Fruit fly (Drosophila melanogaster) whole organism, embryonic: Measurements from ENCODE around the gene CG4009.

Source experiments
- Abd-B ChIP-seq: fragments of 200-800 bp; sonication (Bioruptor generic); optimal IDR thresholded peaks from 2 replicates; lab custom pipeline; 2018; ENCODE audit warnings: missing biosample characterization, mild to moderate bottlenecking, missing genetic modification characterization, moderate library complexity
- Antp ChIP-seq: fragments of 200-800 bp; sonication (Bioruptor generic); optimal IDR thresholded peaks from 3 replicates; lab custom pipeline; 2016; ENCODE audit warnings: missing biosample characterization, missing genetic modification characterization
- BtbVII ChIP-seq: fragments of 200-800 bp; sonication (Bioruptor generic); optimal IDR thresholded peaks from 3 replicates; lab custom pipeline; 2017; ENCODE audit warnings: missing biosample characterization, mild to moderate bottlenecking, missing genetic modification characterization
- CG10321 ChIP-seq: fragments of 200-800 bp; sonication (Bioruptor generic); IDR thresholded peaks from 2 replicates; pipeline ENCODE4 v1.3.6; 2022; ENCODE audit warnings: missing biosample characterization, missing genetic modification characterization
- CG10959 ChIP-seq: fragments of 200-800 bp; sonication (Bioruptor generic); IDR thresholded peaks from 2 replicates; pipeline ENCODE4 v1.3.6; 2022; ENCODE audit warnings: missing biosample characterization, missing genetic modification characterization
- CG11093 ChIP-seq: fragments of 200-800 bp; sonication (Bioruptor generic); IDR thresholded peaks from 3 replicates; pipeline ENCODE4 v1.3.6; 2022; ENCODE audit warnings: missing biosample characterization, missing genetic modification characterization
- CG11398 ChIP-seq: fragments of 200-800 bp; sonication (Bioruptor generic); optimal IDR thresholded peaks from 2 replicates; lab custom pipeline; 2016; ENCODE audit warnings: missing biosample characterization, missing genetic modification characterization
- CG12071 ChIP-seq: fragments of 200-800 bp; sonication (Bioruptor generic); optimal IDR thresholded peaks from 3 replicates; lab custom pipeline; 2018; ENCODE audit warnings: missing biosample characterization, mild to moderate bottlenecking, missing genetic modification characterization
- CG12155 ChIP-seq: fragments of 200-800 bp; sonication (Bioruptor generic); optimal IDR thresholded peaks from 3 replicates; lab custom pipeline; 2016; ENCODE audit warnings: missing biosample characterization, missing genetic modification characterization
- CG15479 ChIP-seq: fragments of 200-800 bp; sonication (Bioruptor generic); optimal IDR thresholded peaks from 3 replicates; lab custom pipeline; 2019; ENCODE audit warnings: missing biosample characterization, mild to moderate bottlenecking, missing genetic modification characterization, moderate library complexity
- CG15601 ChIP-seq: fragments of 200-800 bp; sonication (Bioruptor generic); optimal IDR thresholded peaks from 3 replicates; lab custom pipeline; 2019; ENCODE audit warnings: missing biosample characterization, mild to moderate bottlenecking, missing genetic modification characterization, moderate library complexity
- CG1792 ChIP-seq: fragments of 200-800 bp; sonication (Bioruptor generic); optimal IDR thresholded peaks from 2 replicates; lab custom pipeline; 2016; ENCODE audit warnings: missing biosample characterization, missing genetic modification characterization
- CG18476 ChIP-seq: fragments of 200-800 bp; sonication (Bioruptor generic); optimal IDR thresholded peaks from 2 replicates; lab custom pipeline; 2016; ENCODE audit warnings: missing biosample characterization, mild to moderate bottlenecking, missing genetic modification characterization
- CG31441 ChIP-seq: fragments of 200-800 bp; sonication (Bioruptor generic); IDR thresholded peaks from 2 replicates; pipeline ENCODE4 v1.3.6; 2022; ENCODE audit warnings: missing biosample characterization, missing genetic modification characterization
- CG32772 ChIP-seq: fragments of 200-800 bp; sonication (Bioruptor generic); IDR thresholded peaks from 2 replicates; pipeline ENCODE4 v1.3.6; 2022; ENCODE audit warnings: missing biosample characterization, missing genetic modification characterization
- CG6272 ChIP-seq: fragments of 200-800 bp; sonication (Bioruptor generic); IDR thresholded peaks from 2 replicates; pipeline ENCODE4 v1.3.6; 2022; ENCODE audit warnings: missing biosample characterization, missing genetic modification characterization
- CG8089 ChIP-seq: fragments of 200-800 bp; sonication (Bioruptor generic); optimal IDR thresholded peaks from 3 replicates; lab custom pipeline; 2016; ENCODE audit warnings: missing biosample characterization, missing genetic modification characterization
- Dbx ChIP-seq: fragments of 200-800 bp; sonication (Bioruptor generic); IDR thresholded peaks from 3 replicates; pipeline ENCODE4 v1.3.6; 2022; ENCODE audit warnings: missing biosample characterization, missing genetic modification characterization
- Dip2 ChIP-seq: fragments of 200-800 bp; sonication (Bioruptor generic); IDR thresholded peaks from 2 replicates; pipeline ENCODE4 v1.3.6; 2022; ENCODE audit warnings: missing biosample characterization, missing genetic modification characterization
- Doc3 ChIP-seq: fragments of 200-800 bp; sonication (Bioruptor generic); IDR thresholded peaks from 3 replicates; pipeline ENCODE4 v1.3.6; 2022; ENCODE audit warnings: missing biosample characterization, missing genetic modification characterization; ENCODE audit not compliant: partially characterized antibody
- Eip74EF ChIP-seq, 2 experiments: fragments of 200-800 bp in 1 of 2; fragments of >200 bp in 1 of 2; sonication (Bioruptor generic) in 1 of 2; optimal IDR thresholded peaks; 2 replicates each; lab custom pipeline; 2017 to 2019; ENCODE audit warnings: missing biosample characterization in 2 of 2, missing genetic modification characterization in 2 of 2, mild to moderate bottlenecking in 1 of 2, moderate library complexity in 1 of 2
- Fer1 ChIP-seq: fragments of 200-800 bp; sonication (Bioruptor generic); optimal IDR thresholded peaks from 2 replicates; lab custom pipeline; 2017; ENCODE audit warnings: missing biosample characterization, mild to moderate bottlenecking, missing genetic modification characterization
- Gsc ChIP-seq: fragments of 200-800 bp; sonication (Bioruptor generic); IDR thresholded peaks from 2 replicates; pipeline ENCODE4 v1.3.6; 2022; ENCODE audit warnings: missing biosample characterization, missing genetic modification characterization
- HLH3B ChIP-seq: fragments of 200-800 bp; sonication (Bioruptor generic); IDR thresholded peaks from 2 replicates; pipeline ENCODE4 v1.3.6; 2022; ENCODE audit warnings: missing biosample characterization, missing genetic modification characterization
- HLHmδ ChIP-seq: fragments of 200-800 bp; sonication (Bioruptor generic); optimal IDR thresholded peaks from 2 replicates; lab custom pipeline; 2018; ENCODE audit warnings: missing biosample characterization, mild to moderate bottlenecking, missing genetic modification characterization, moderate library complexity
- Hr39 ChIP-seq: fragments of >200 bp; optimal IDR thresholded peaks from 2 replicates; lab custom pipeline; 2017
- Kr ChIP-seq: fragments of 200-800 bp; sonication (Bioruptor generic); optimal IDR thresholded peaks from 2 replicates; lab custom pipeline; 2017; ENCODE audit warnings: missing biosample characterization, mild to moderate bottlenecking, missing genetic modification characterization
- MBD-R2 ChIP-seq: fragments of 200-800 bp; sonication (Bioruptor generic); IDR thresholded peaks from 2 replicates; pipeline ENCODE4 v1.3.6; 2022; ENCODE audit warnings: missing biosample characterization, missing genetic modification characterization
- Meics ChIP-seq: fragments of 200-800 bp; sonication (Bioruptor generic); optimal IDR thresholded peaks from 2 replicates; lab custom pipeline; 2017; ENCODE audit warnings: missing biosample characterization, mild to moderate bottlenecking, missing genetic modification characterization
- Taf1 ChIP-seq: fragments of 200-800 bp; sonication (Bioruptor generic); IDR thresholded peaks from 2 replicates; pipeline ENCODE4 v1.3.6; 2022; ENCODE audit warnings: missing biosample characterization, missing genetic modification characterization
- btn ChIP-seq: fragments of 200-800 bp; sonication (Bioruptor generic); optimal IDR thresholded peaks from 2 replicates; lab custom pipeline; 2016; ENCODE audit warnings: missing biosample characterization, missing genetic modification characterization
- cad ChIP-seq: fragments of >200 bp; optimal IDR thresholded peaks from 2 replicates; lab custom pipeline; 2017; ENCODE audit warnings: missing biosample characterization, missing genetic modification characterization
- chinmo ChIP-seq: fragments of 200-800 bp; sonication (Bioruptor generic); IDR thresholded peaks from 4 replicates; pipeline ENCODE4 v1.3.6; 2022; ENCODE audit warnings: missing biosample characterization, missing genetic modification characterization; ENCODE audit not compliant: partially characterized antibody
- dan ChIP-seq: fragments of 200-800 bp; sonication (Bioruptor generic); IDR thresholded peaks from 2 replicates; pipeline ENCODE4 v1.3.6; 2022; ENCODE audit warnings: missing biosample characterization, missing genetic modification characterization
- dpn ChIP-seq, 2 experiments: fragments of 200-800 bp; sonication (Bioruptor generic); optimal IDR thresholded peaks; 3 replicates each; lab custom pipeline; 2016; ENCODE audit warnings: missing biosample characterization in 2 of 2, missing genetic modification characterization in 2 of 2
- esg ChIP-seq: fragments of 200-800 bp; sonication (Bioruptor generic); conservative IDR thresholded peaks from 2 replicates; pipeline ENCODE4 v1.3.6; 2022; ENCODE audit warnings: missing biosample characterization, missing genetic modification characterization
- eve ChIP-seq, 2 experiments: fragments of >200 bp; optimal IDR thresholded peaks; 2 replicates each; lab custom pipeline; 2017; ENCODE audit warnings: missing biosample characterization in 2 of 2, missing genetic modification characterization in 2 of 2
- fru ChIP-seq: fragments of >200 bp; optimal IDR thresholded peaks from 2 replicates; lab custom pipeline; 2017
- grau ChIP-seq: fragments of 200-800 bp; optimal IDR thresholded peaks from 3 replicates; lab custom pipeline; 2019; ENCODE audit warnings: missing biosample characterization, mild to moderate bottlenecking, missing genetic modification characterization, moderate library complexity
- ken ChIP-seq: fragments of 200-800 bp; sonication (Bioruptor generic); IDR thresholded peaks from 3 replicates; pipeline ENCODE4 v1.3.6; 2022; ENCODE audit warnings: missing biosample characterization, missing genetic modification characterization
- klu ChIP-seq: fragments of 200-800 bp; sonication (Bioruptor generic); IDR thresholded peaks from 2 replicates; pipeline ENCODE4 v1.3.6; 2022; ENCODE audit warnings: missing biosample characterization, missing genetic modification characterization
- knrl ChIP-seq: fragments of 200-800 bp; sonication (Bioruptor generic); IDR thresholded peaks from 3 replicates; pipeline ENCODE4 v1.3.6; 2022; ENCODE audit warnings: missing biosample characterization, missing genetic modification characterization; ENCODE audit not compliant: partially characterized antibody
- nerfin-1 ChIP-seq: fragments of 200-800 bp; sonication (Bioruptor generic); optimal IDR thresholded peaks from 3 replicates; lab custom pipeline; 2019; ENCODE audit warnings: missing biosample characterization, mild to moderate bottlenecking, missing genetic modification characterization, moderate library complexity
- nmo ChIP-seq: fragments of 200-800 bp; sonication (Bioruptor generic); optimal IDR thresholded peaks from 2 replicates; lab custom pipeline; 2018; ENCODE audit warnings: missing biosample characterization, mild to moderate bottlenecking, missing genetic modification characterization, moderate library complexity
- onecut ChIP-seq: fragments of 200-800 bp; sonication (Bioruptor generic); IDR thresholded peaks from 2 replicates; pipeline ENCODE4 v1.3.6; 2022; ENCODE audit warnings: missing biosample characterization, missing genetic modification characterization
- pita ChIP-seq: fragments of 200-800 bp; sonication (Bioruptor generic); optimal IDR thresholded peaks from 2 replicates; lab custom pipeline; 2017; ENCODE audit warnings: missing biosample characterization, mild to moderate bottlenecking, missing genetic modification characterization
- scrt ChIP-seq: fragments of 200-800 bp; sonication (Bioruptor generic); optimal IDR thresholded peaks from 2 replicates; lab custom pipeline; 2018; ENCODE audit warnings: missing biosample characterization, mild to moderate bottlenecking, missing genetic modification characterization, moderate library complexity
- sna ChIP-seq: fragments of 200-800 bp; sonication (Bioruptor generic); IDR thresholded peaks from 2 replicates; pipeline ENCODE4 v1.3.6; 2022; ENCODE audit warnings: missing biosample characterization, missing genetic modification characterization; ENCODE audit not compliant: partially characterized antibody
- tin ChIP-seq: fragments of 200-800 bp; sonication (Bioruptor generic); optimal IDR thresholded peaks from 3 replicates; lab custom pipeline; 2016; ENCODE audit warnings: missing biosample characterization, missing genetic modification characterization
- toy ChIP-seq: fragments of 200-800 bp; sonication (Bioruptor generic); IDR thresholded peaks from 2 replicates; pipeline ENCODE4 v1.3.6; 2022; ENCODE audit warnings: missing biosample characterization, missing genetic modification characterization

Gene CG4009

DNA sequence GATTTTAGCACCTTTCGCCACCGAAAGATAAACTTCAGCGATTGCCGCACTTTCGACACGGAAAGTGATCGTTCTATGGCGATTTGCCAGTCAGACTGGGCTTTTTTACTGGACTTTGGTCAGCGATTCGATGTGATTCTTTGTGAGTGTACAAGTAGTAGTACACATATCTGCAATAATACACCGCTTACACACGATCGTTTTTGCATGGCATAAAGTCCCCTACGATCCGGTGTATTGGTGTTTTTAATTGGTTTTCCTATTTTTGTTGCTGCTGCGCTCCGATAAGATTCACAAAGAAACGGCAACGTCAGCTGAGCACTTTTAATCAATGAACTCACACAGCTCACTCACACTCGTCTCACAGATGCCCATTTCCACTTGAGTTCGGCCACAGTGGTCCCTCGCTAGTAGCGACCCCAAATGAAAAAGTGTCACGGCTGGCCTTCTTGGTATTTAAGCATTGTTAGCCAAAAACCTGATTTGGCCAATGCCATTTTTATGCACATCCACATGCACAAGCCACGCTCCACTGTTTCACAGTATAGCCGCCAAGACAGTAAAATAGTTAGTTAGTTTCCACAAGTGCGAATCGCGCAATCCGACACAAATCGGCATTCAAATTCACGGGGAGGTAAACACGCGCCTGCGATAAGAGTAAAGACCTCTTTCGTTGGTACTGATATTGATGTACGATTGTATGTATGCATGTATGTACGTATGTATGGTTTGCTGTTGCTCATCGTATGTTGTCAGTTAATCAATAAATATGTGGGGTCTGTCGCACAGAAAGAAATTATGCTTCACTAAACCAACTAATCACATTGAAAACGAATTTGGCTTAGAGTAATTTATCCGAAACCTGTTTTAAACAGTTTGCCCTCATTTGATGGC lies 49.4 kb downstream of the CG4009 start (continued):
- TF ChIP-seq HLHmδ (GFP tag; lab: Kevin White, UChicago) (no peak), knrl (GFP tag; lab: Robert Waterston, UW) (no peak), nerfin-1 (tag; lab: Kevin White, UChicago) (peak; percentile 68), CG18476 (GFP tag; lab: Kevin White, UChicago) (peak; percentile 82), CG6272 (GFP tag; lab: Robert Waterston, UW) (peak; percentile 91), cad (GFP tag; lab: Kevin White, UChicago) (no peak), Abd-B (GFP tag; lab: Kevin White, UChicago) (peak; percentile 94), dan (GFP tag; lab: Robert Waterston, UW) (peak; percentile 79), CG10959 (peak; percentile 80), ken (GFP tag; lab: Robert Waterston, UW) (peak; percentile 95), CG10321 (GFP tag; lab: Robert Waterston, UW) (peak; percentile 80), Kr (GFP tag; lab: Kevin White, UChicago) (no peak), grau (peak; percentile 99), Taf1 (GFP tag; lab: Robert Waterston, UW) (peak; percentile 96), btn (GFP tag; lab: Kevin White, UChicago) (peak; percentile 86), MBD-R2 (GFP tag; lab: Robert Waterston, UW) (peak; percentile 92), Dip2 (GFP tag; lab: Robert Waterston, UW) (peak; percentile 47; the same call in 1 of the 2 replicates), BtbVII (GFP tag; lab: Kevin White, UChicago) (peak; percentile 87), toy (GFP tag; lab: Robert Waterston, UW) (peak; percentile 94), tin (peak; percentile 85), HLH3B (peak; percentile 88), Gsc (GFP tag; lab: Robert Waterston, UW) (no peak), CG31441 (peak; percentile 79), CG15479 (peak; percentile 78), CG11093 (GFP tag; lab: Robert Waterston, UW) (peak; percentile 96), CG12155 (GFP tag; lab: Kevin White, UChicago) (peak; percentile 94), CG11398 (GFP tag; lab: Kevin White, UChicago) (peak; percentile 91), scrt (GFP tag; lab: Kevin White, UChicago) (peak; percentile 87), Antp (peak; percentile 98), sna (GFP tag; lab: Robert Waterston, UW) (no peak), pita (GFP tag; lab: Kevin White, UChicago) (no peak), dpn (GFP tag; optimal IDR thresholded peaks at IDR 0.05; lab: Kevin White, UChicago) (peak; percentile 97), Eip74EF (GFP tag; optimal IDR thresholded peaks at IDR 0.05; lab: Kevin White, UChicago) (peak in 1 of 2 experiments; percentile 87), Meics (GFP tag; lab: Kevin White, UChicago) (peak; percentile 95), fru (lab: Kevin White, UChicago) (no peak), klu (GFP tag; lab: Robert Waterston, UW) (peak; percentile 91), esg (GFP tag; lab: Robert Waterston, UW) (peak; percentile 97), Doc3 (GFP tag; lab: Robert Waterston, UW) (no peak), CG8089 (peak; percentile 84), CG32772 (GFP tag; lab: Robert Waterston, UW) (peak; percentile 94), onecut (peak; percentile 76), eve (GFP tag; optimal IDR thresholded peaks at IDR 0.05; lab: Kevin White, UChicago) (peak in 1 of 2 experiments; percentile 83), CG1792 (GFP tag; lab: Kevin White, UChicago) (peak; percentile 94), CG15601 (tag; lab: Kevin White, UChicago) (peak; percentile 42), chinmo (GFP tag; lab: Robert Waterston, UW) (0 out of 4 replicates have a peak, but pooled peaks have one; percentile 49), nmo (GFP tag; lab: Kevin White, UChicago) (peak; percentile 84), Dbx (GFP tag; lab: Robert Waterston, UW) (peak; percentile 98), Hr39 (lab: Kevin White, UChicago) (no peak), Fer1 (GFP tag; lab: Kevin White, UChicago) (peak; percentile 96), CG12071 (GFP tag; lab: Kevin White, UChicago) (peak; percentile 93)
